Fruit fly (Drosophila melanogaster) whole organism, pupa: Measurements from ENCODE around the gene simj.

Source experiments
- CG17806 ChIP-seq: fragments of 200-800 bp; sonication (Bioruptor generic); optimal IDR thresholded peaks from 2 replicates; lab custom pipeline; 2018; ENCODE audit warnings: missing biosample characterization, mild to moderate bottlenecking, missing genetic modification characterization, moderate library complexity
- CG4496 ChIP-seq: fragments of 200-800 bp; sonication (Bioruptor generic); IDR thresholded peaks from 3 replicates; pipeline ENCODE4 v1.3.6; 2022; ENCODE audit warnings: missing biosample characterization, missing genetic modification characterization
- Snoo ChIP-seq: fragments of 200-800 bp; sonication (Bioruptor generic); optimal IDR thresholded peaks from 3 replicates; lab custom pipeline; 2017; ENCODE audit warnings: missing biosample characterization, mild to moderate bottlenecking, missing genetic modification characterization, inconsistent platforms
- fd96Ca ChIP-seq: fragments of 200-800 bp; sonication (Bioruptor generic); IDR thresholded peaks from 3 replicates; pipeline ENCODE4 v1.3.6; 2022; ENCODE audit warnings: missing biosample characterization, missing genetic modification characterization

dm6 chr3L:10681814-10682213 is 17.3 kb downstream of the simj start:
- TF ChIP-seq CG4496 (GFP tag; lab: Robert Waterston, UW) (peak; percentile 65), CG17806 (no peak), fd96Ca (GFP tag; lab: Robert Waterston, UW) (no peak; the same call in 2 of the 3 replicates), Snoo (tag; lab: Kevin White, UChicago) (no peak)
